Worm (Caenorhabditis elegans) whole organism, midembryonic: ENCODE data around the gene gpdh-2.
A peak's percentile ranks its signal among the peaks of the same experiment; 100 is the strongest.

Experiments used
- T22C8.4 ChIP-seq: fragments of 200-800 bp; sonication (Bioruptor generic); IDR thresholded peaks from 2 replicates; pipeline ENCODE4 v1.3.6; 2022; ENCODE audit warnings: missing genetic modification characterization, missing compliant biosample characterization
- cog-1 ChIP-seq: sonication (generic microtip); optimal IDR thresholded peaks from 2 replicates; lab custom pipeline; 2016; ENCODE audit warnings: missing genetic modification characterization, missing compliant biosample characterization
- flt-1 ChIP-seq: fragments of 200-800 bp; sonication (Bioruptor generic); IDR thresholded peaks from 2 replicates; pipeline ENCODE4 v1.3.6; 2022; ENCODE audit warnings: missing genetic modification characterization, missing compliant biosample characterization
- klf-2 ChIP-seq: fragments of 200-800 bp; sonication (Bioruptor generic); conservative IDR thresholded peaks from 2 replicates; pipeline ENCODE4 v1.3.6; 2022; ENCODE audit warnings: missing genetic modification reagents, missing genetic modification characterization, missing compliant biosample characterization
- med-1 ChIP-seq: sonication (generic microtip); optimal IDR thresholded peaks from 2 replicates; lab custom pipeline; 2017; ENCODE audit warnings: missing genetic modification characterization, mild to moderate bottlenecking, missing compliant biosample characterization, antibody characterized with exemption, missing genetic modification reagents; ENCODE audit not compliant: insufficient read depth
- ref-1 ChIP-seq: fragments of 200-800 bp; sonication (Bioruptor generic); conservative IDR thresholded peaks from 2 replicates; pipeline ENCODE4 v1.3.6; 2022; ENCODE audit warnings: missing genetic modification reagents, missing genetic modification characterization, missing compliant biosample characterization
- tab-1 ChIP-seq: fragments of 200-800 bp; sonication (Bioruptor generic); IDR thresholded peaks from 2 replicates; pipeline ENCODE4 v1.3.6; 2022; ENCODE audit warnings: missing genetic modification characterization, missing compliant biosample characterization
- ztf-23 ChIP-seq: fragments of 200-800 bp; sonication (Bioruptor generic); IDR thresholded peaks from 2 replicates; pipeline ENCODE4 v1.3.6; 2022; ENCODE audit warnings: missing genetic modification reagents, missing genetic modification characterization, missing compliant biosample characterization
- ztf-29 ChIP-seq: fragments of 200-800 bp; sonication (Bioruptor generic); IDR thresholded peaks from 2 replicates; pipeline ENCODE4 v1.3.6; 2022; ENCODE audit warnings: missing genetic modification reagents, missing genetic modification characterization, missing compliant biosample characterization

gpdh-2 gene

DNA sequence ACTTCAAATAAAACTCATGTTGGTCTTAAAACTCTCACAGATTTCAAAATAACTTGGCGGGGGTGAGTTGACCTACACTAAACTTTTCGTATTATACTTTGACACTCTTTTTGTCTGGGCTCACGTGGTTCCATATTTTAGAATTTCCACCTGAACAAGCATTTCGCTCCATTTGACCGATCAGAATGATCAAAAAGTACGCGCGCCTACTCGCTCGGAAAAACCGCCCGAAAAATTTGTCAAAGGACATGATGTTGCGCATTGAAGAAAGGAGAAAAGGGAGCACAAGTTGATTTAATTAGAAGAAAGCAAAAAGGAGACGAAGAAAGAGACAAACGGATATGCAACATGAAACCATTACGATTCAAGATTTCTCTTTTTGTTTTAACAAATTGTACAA lies 27.3 kb upstream of the gpdh-2 start:
- TF ChIP-seq ztf-23 (GFP tag; lab: Robert Waterston, UW): no peak
- TF ChIP-seq T22C8.4 (GFP tag; lab: Robert Waterston, UW): no peak
- no peak for TF ChIP-seq ztf-29
- no peak for TF ChIP-seq flt-1
- TF ChIP-seq klf-2: no peak
- TF ChIP-seq cog-1 (tag; lab: Kevin White, UChicago): no peak
- TF ChIP-seq tab-1 (GFP tag; lab: Robert Waterston, UW): no peak
- TF ChIP-seq med-1: no peak
- no peak for TF ChIP-seq ref-1 (GFP tag; lab: Robert Waterston, UW)

ce11 chrIII:9885609-9886008 lies 26.6 kb upstream of the gpdh-2 start:
- no peak for TF ChIP-seq ztf-29
- no peak for TF ChIP-seq T22C8.4 (GFP tag; lab: Robert Waterston, UW)
- TF ChIP-seq flt-1: no peak
- TF ChIP-seq med-1: no peak
- no peak for TF ChIP-seq tab-1 (GFP tag; lab: Robert Waterston, UW)
- no peak for TF ChIP-seq ztf-23 (GFP tag; lab: Robert Waterston, UW)
- TF ChIP-seq klf-2: no peak
- TF ChIP-seq cog-1 (tag; lab: Kevin White, UChicago): no peak
- TF ChIP-seq ref-1 (GFP tag; lab: Robert Waterston, UW): no peak

DNA sequence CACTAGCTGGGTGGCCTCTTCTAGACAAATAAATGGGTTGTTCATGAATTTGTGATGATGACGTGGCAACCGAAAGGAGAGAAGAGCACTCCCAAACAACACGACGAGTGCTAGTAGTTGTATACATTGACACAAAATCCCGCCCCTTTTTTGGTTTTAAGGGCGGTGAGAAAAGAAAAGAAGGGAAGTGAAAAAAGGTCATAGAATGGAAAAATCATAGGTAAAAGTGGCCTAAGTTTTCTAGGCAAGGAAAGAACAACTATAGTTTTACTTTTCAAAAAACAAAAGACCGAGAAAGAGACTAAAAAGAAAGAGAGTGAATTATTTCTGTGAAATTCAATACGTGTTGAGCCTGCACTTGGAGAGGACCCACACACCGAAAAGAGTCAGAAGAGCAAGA lies 19.8 kb upstream of the gpdh-2 start, which contains the start of gene ZK757.2:
Gene ZK757.2, minus strand, starts transcription at position 101 of the 400 bp plus-strand sequence.
- TF ChIP-seq ref-1 (GFP tag; lab: Robert Waterston, UW): no peak
- no peak for TF ChIP-seq cog-1 (tag; lab: Kevin White, UChicago)

ce11 chrIII:9876951-9877350 lies 18.0 kb upstream of the gpdh-2 start, which contains the start of gene ZK757.10:
Gene ZK757.10 (plus strand): TSS chrIII:9877251.
- no peak for TF ChIP-seq ztf-29
- no peak for TF ChIP-seq med-1
- no peak for TF ChIP-seq klf-2

- no peak for TF ChIP-seq ztf-23 (GFP tag; lab: Robert Waterston, UW)
- no peak for TF ChIP-seq klf-2
- TF ChIP-seq ztf-29: no peak
- TF ChIP-seq ref-1 (GFP tag; lab: Robert Waterston, UW): no peak
- no peak for TF ChIP-seq med-1
- TF ChIP-seq flt-1: no peak
- TF ChIP-seq cog-1 (tag; lab: Kevin White, UChicago): no peak
- no peak for TF ChIP-seq T22C8.4 (GFP tag; lab: Robert Waterston, UW)
- TF ChIP-seq tab-1 (GFP tag; lab: Robert Waterston, UW): no peak
Observed at ce11 chrIII:9874515-9874914, 15.5 kb upstream of the gpdh-2 start.

DNA sequence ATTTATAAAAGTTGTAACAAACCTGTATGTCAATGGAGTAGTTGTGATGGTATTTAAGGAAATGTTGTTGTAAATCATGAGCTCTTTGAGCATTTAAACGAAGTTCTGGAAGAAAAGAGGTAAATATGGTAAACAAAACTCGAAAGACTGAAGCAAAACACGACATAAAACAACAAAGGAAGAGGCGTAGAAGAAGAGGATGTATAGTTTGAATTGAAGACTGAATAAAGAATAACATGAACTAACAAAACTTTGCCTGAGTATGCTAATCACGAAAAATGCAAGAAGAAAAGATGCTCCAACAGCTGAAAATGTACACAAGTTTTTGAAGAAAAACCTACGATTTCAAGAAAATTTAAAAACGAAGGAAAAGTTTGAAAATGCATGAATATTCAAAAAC lies 12.0 kb upstream of the gpdh-2 start, which contains the start of gene ZK757.1:
Gene ZK757.1, minus strand, starts transcription at position 101 of the 400 bp plus-strand sequence.
- TF ChIP-seq T22C8.4 (GFP tag; lab: Robert Waterston, UW): no peak
- no peak for TF ChIP-seq tab-1 (GFP tag; lab: Robert Waterston, UW)
- TF ChIP-seq ref-1 (GFP tag; lab: Robert Waterston, UW): no peak
- no peak for TF ChIP-seq cog-1 (tag; lab: Kevin White, UChicago)
- no peak for TF ChIP-seq med-1
- no peak for TF ChIP-seq klf-2
- TF ChIP-seq flt-1: no peak
- TF ChIP-seq ztf-29: no peak
- no peak for TF ChIP-seq ztf-23 (GFP tag; lab: Robert Waterston, UW)

DNA sequence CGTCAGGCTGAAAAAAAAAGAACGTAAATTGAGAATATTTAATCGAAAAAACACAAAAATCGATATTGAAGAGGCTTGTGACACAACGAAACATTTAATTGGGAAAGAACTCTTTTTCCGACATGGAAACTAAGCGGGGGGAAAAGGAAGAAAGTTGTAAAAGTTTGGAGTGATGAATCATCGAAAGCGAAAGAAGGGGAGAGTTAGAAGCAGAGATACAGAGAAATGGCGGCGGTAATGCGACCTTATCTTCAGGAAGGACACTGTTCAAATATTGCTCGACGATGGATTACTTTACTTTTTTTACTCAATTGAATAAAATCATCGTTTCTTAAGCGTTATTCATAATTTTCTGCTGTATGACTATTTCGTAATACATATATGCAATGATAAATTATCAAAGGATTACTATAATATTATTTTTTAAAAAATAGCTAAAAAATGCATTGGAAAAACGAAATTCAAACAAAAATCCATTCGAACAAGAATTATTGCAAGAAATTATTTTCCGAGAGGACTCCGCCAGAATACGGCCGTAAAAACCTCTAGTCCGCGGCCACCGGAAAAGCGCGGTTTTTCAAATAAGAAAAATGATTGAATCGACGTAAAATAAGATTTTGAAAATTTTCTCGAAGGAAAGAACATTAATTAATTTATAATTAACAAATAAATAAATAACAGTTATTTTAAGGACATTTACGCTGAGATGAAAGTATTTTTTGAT lies 9.0 kb upstream of the gpdh-2 start, which contains the start of gene dhhc-4:
Gene dhhc-4, minus strand, starts transcription at position 13 of the 724 bp plus-strand sequence.
- TF ChIP-seq ref-1 (GFP tag; lab: Robert Waterston, UW) (no peak), flt-1 (peak; percentile 79), T22C8.4 (GFP tag; lab: Robert Waterston, UW) (peak; percentile 34; the same call in 1 of the 2 replicates), klf-2 (0 out of 2 replicates have a peak, but pooled peaks have one; percentile 40), ztf-23 (GFP tag; lab: Robert Waterston, UW) (peak; percentile 77)

DNA sequence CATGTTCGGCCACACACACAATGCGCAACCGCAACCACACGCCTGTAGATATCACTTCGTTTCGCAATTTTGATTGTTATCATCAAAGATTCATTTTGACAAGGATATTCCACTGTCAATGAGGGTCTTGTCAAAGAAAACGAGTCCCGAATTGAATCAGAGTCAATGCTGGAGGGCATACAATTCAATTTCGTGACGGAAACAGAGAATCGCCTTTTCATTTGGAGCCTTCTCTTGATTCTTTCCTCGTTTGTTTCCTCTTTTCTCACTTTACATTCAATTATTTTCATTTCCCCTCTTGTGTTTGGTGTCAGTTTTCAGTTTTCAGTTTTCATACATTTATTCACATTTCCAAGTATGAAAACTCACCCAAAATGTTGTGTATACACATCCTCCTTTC lies 8.4 kb upstream of the gpdh-2 start:
- TF ChIP-seq med-1 (no peak), ztf-23 (GFP tag; lab: Robert Waterston, UW) (no peak), cog-1 (tag; lab: Kevin White, UChicago) (no peak), ref-1 (GFP tag; lab: Robert Waterston, UW) (no peak), klf-2 (no peak), T22C8.4 (GFP tag; lab: Robert Waterston, UW) (no peak), tab-1 (GFP tag; lab: Robert Waterston, UW) (no peak), flt-1 (no peak), ztf-29 (no peak)

DNA sequence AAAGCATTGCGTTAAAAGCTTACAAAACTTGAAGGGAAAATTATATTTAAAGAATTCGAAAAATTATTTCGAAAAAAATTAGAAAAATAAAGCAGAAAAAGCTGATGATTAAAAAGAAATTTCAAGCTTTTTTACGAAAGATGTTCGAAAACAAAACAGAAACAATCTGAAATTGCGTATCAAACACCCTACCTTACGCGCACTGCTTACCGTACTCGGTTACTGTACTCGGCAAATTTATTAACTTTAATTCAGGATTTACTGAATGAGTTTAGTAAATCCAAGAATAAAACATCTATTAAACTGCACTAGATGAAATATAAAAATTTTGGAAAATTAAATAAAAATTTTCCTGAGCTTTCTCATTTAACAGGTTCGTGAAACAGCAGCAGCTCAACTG lies 3.5 kb upstream of the gpdh-2 start:
- no peak for TF ChIP-seq ref-1 (GFP tag; lab: Robert Waterston, UW)
- no peak for TF ChIP-seq ztf-29
- TF ChIP-seq flt-1: no peak
- TF ChIP-seq cog-1 (tag; lab: Kevin White, UChicago): no peak

- peak; percentile 90 for TF ChIP-seq T22C8.4 (GFP tag; lab: Robert Waterston, UW)
- peak; percentile 88 for TF ChIP-seq ref-1 (GFP tag; lab: Robert Waterston, UW)
- peak; percentile 93 for TF ChIP-seq ztf-29
- peak; percentile 95 for TF ChIP-seq flt-1
- peak; percentile 91 for TF ChIP-seq klf-2
- TF ChIP-seq ztf-23 (GFP tag; lab: Robert Waterston, UW): peak; percentile 94
- TF ChIP-seq cog-1 (tag; lab: Kevin White, UChicago): peak; percentile 64
- peak; percentile 96 for TF ChIP-seq tab-1 (GFP tag; lab: Robert Waterston, UW)
- peak; percentile 64 for TF ChIP-seq med-1
Observed at ce11 chrIII:9861470-9862342, 2.7 kb upstream of the gpdh-2 start.
